Worm (Caenorhabditis elegans) whole organism, L4/young adult: ENCODE data around the gene F19G12.8.

ENCODE experiments used
- W03F9.2 ChIP-seq: fragments of 150-350 bp; optimal IDR thresholded peaks from 2 replicates; lab custom pipeline; 2014; ENCODE audit warnings: missing biosample characterization, missing genetic modification characterization
- dao-5 ChIP-seq: sonication (generic microtip); optimal IDR thresholded peaks from 2 replicates; lab custom pipeline; 2016; ENCODE audit warnings: missing genotype, missing genetic modification characterization, moderate library complexity, missing compliant biosample characterization

ce11 chrX:1379391-1379790 lies 37.7 kb upstream of the F19G12.8 start:
- TF ChIP-seq W03F9.2 (tag; lab: Kevin White, UChicago) = peak; percentile 21
- TF ChIP-seq dao-5 (tag; lab: Kevin White, UChicago) = peak; percentile 81
